Worm (Caenorhabditis elegans): ENCODE data around the gene F39E9.14.
"Not testable (repeated sequence)": the region's sequence is repeated elsewhere in the genome, so short reads cannot be mapped to it uniquely, and the experiment has no call there.

F39E9.14 gene

ce11 chrII:3290544-3290943, at the start of gene F39E9.14:
Gene F39E9.14, minus strand, starts transcription at chrII:3290644.
- not testable (repeated sequence) for TF ChIP-seq T22C8.4 (GFP tag; IDR thresholded peaks at IDR 0.05); cog-1 (tag; optimal IDR thresholded peaks at IDR 0.05); ref-1 (GFP tag; conservative IDR thresholded peaks at IDR 0.05)

- TF ChIP-seq flt-1 (GFP tag; IDR thresholded peaks at IDR 0.05) = no peak
- TF ChIP-seq tab-1 (GFP tag; IDR thresholded peaks at IDR 0.05) = no peak
- TF ChIP-seq ztf-23 (GFP tag; IDR thresholded peaks at IDR 0.05) = no peak
- TF ChIP-seq ztf-29 (GFP tag; IDR thresholded peaks at IDR 0.05) = no peak
- no peak for TF ChIP-seq klf-2 (GFP tag; conservative IDR thresholded peaks at IDR 0.05)
These were observed 48.1 kb upstream of the F39E9.14 start, which contains the start of gene F14D2.7 for ce11 chrII:3338556-3338955. Gene F14D2.7, minus strand, starts transcription at chrII:3338656.

ce11 chrII:3337039-3337438, 46.6 kb upstream of the F39E9.14 start, which contains the start of gene F14D2.19:
Gene F14D2.19, minus strand, starts transcription at chrII:3337139.
- TF ChIP-seq cog-1 (tag; optimal IDR thresholded peaks at IDR 0.05) = no peak
- no peak for TF ChIP-seq flt-1 (GFP tag; IDR thresholded peaks at IDR 0.05)
- no peak for TF ChIP-seq med-1 (GFP tag; optimal IDR thresholded peaks at IDR 0.05; ENCODE audit: insufficient read depth)
- TF ChIP-seq ztf-29 (GFP tag; IDR thresholded peaks at IDR 0.05) = no peak
- no peak for TF ChIP-seq ref-1 (GFP tag; conservative IDR thresholded peaks at IDR 0.05)

ce11 chrII:3332039-3332438, 41.6 kb upstream of the F39E9.14 start, which contains the start of gene irld-27:
Gene irld-27, plus strand, starts transcription at chrII:3332339.
- TF ChIP-seq cog-1 (tag; optimal IDR thresholded peaks at IDR 0.05) (no peak), T22C8.4 (GFP tag; IDR thresholded peaks at IDR 0.05) (no peak), ztf-29 (GFP tag; IDR thresholded peaks at IDR 0.05) (no peak), flt-1 (GFP tag; IDR thresholded peaks at IDR 0.05) (no peak), med-1 (GFP tag; optimal IDR thresholded peaks at IDR 0.05; ENCODE audit: insufficient read depth) (no peak), klf-2 (GFP tag; conservative IDR thresholded peaks at IDR 0.05) (no peak), ztf-23 (GFP tag; IDR thresholded peaks at IDR 0.05) (no peak), ref-1 (GFP tag; conservative IDR thresholded peaks at IDR 0.05) (no peak), tab-1 (GFP tag; IDR thresholded peaks at IDR 0.05) (no peak)

- TF ChIP-seq flt-1 (GFP tag; IDR thresholded peaks at IDR 0.05) = no peak
- no peak for TF ChIP-seq T22C8.4 (GFP tag; IDR thresholded peaks at IDR 0.05)
These were observed 36.7 kb upstream of the F39E9.14 start, which contains the start of gene Y46D2A.3 for ce11 chrII:3327104-3327503. Gene Y46D2A.3, minus strand, starts transcription at chrII:3327204.

ce11 chrII:3323179-3323578, 32.7 kb upstream of the F39E9.14 start, which contains the start of gene Y46D2A.2:
Gene Y46D2A.2, minus strand, starts transcription at chrII:3323279.
- TF ChIP-seq klf-2 (GFP tag; conservative IDR thresholded peaks at IDR 0.05) (no peak), ztf-29 (GFP tag; IDR thresholded peaks at IDR 0.05) (no peak), tab-1 (GFP tag; IDR thresholded peaks at IDR 0.05) (no peak), ztf-23 (GFP tag; IDR thresholded peaks at IDR 0.05) (no peak), T22C8.4 (GFP tag; IDR thresholded peaks at IDR 0.05) (no peak), ref-1 (GFP tag; conservative IDR thresholded peaks at IDR 0.05) (no peak), cog-1 (tag; optimal IDR thresholded peaks at IDR 0.05) (no peak), flt-1 (GFP tag; IDR thresholded peaks at IDR 0.05) (no peak), med-1 (GFP tag; optimal IDR thresholded peaks at IDR 0.05; ENCODE audit: insufficient read depth) (no peak)

ce11 chrII:3322257-3322656, 31.8 kb upstream of the F39E9.14 start, which contains the start of gene Y46D2A.1:
Gene Y46D2A.1, plus strand, starts transcription at chrII:3322557.
- TF ChIP-seq ref-1 (GFP tag; conservative IDR thresholded peaks at IDR 0.05) (no peak), klf-2 (GFP tag; conservative IDR thresholded peaks at IDR 0.05) (no peak), T22C8.4 (GFP tag; IDR thresholded peaks at IDR 0.05) (no peak), cog-1 (tag; optimal IDR thresholded peaks at IDR 0.05) (no peak), med-1 (GFP tag; optimal IDR thresholded peaks at IDR 0.05; ENCODE audit: insufficient read depth) (no peak), ztf-23 (GFP tag; IDR thresholded peaks at IDR 0.05) (no peak), ztf-29 (GFP tag; IDR thresholded peaks at IDR 0.05) (no peak), flt-1 (GFP tag; IDR thresholded peaks at IDR 0.05) (no peak), tab-1 (GFP tag; IDR thresholded peaks at IDR 0.05) (no peak)

ce11 chrII:3318839-3319238, 28.4 kb upstream of the F39E9.14 start:
- no peak for TF ChIP-seq tab-1 (GFP tag; IDR thresholded peaks at IDR 0.05)
- no peak for TF ChIP-seq med-1 (GFP tag; optimal IDR thresholded peaks at IDR 0.05; ENCODE audit: insufficient read depth)
- TF ChIP-seq cog-1 (tag; optimal IDR thresholded peaks at IDR 0.05) = no peak
- TF ChIP-seq T22C8.4 (GFP tag; IDR thresholded peaks at IDR 0.05) = no peak
- no peak for TF ChIP-seq ref-1 (GFP tag; conservative IDR thresholded peaks at IDR 0.05)
- TF ChIP-seq ztf-23 (GFP tag; IDR thresholded peaks at IDR 0.05) = no peak
- no peak for TF ChIP-seq ztf-29 (GFP tag; IDR thresholded peaks at IDR 0.05)
- TF ChIP-seq flt-1 (GFP tag; IDR thresholded peaks at IDR 0.05) = no peak
- no peak for TF ChIP-seq klf-2 (GFP tag; conservative IDR thresholded peaks at IDR 0.05)

- TF ChIP-seq T22C8.4 (GFP tag; IDR thresholded peaks at IDR 0.05) (no peak), ztf-29 (GFP tag; IDR thresholded peaks at IDR 0.05) (no peak), ref-1 (GFP tag; conservative IDR thresholded peaks at IDR 0.05) (no peak), cog-1 (tag; optimal IDR thresholded peaks at IDR 0.05) (no peak), klf-2 (GFP tag; conservative IDR thresholded peaks at IDR 0.05) (no peak), ztf-23 (GFP tag; IDR thresholded peaks at IDR 0.05) (no peak), tab-1 (GFP tag; IDR thresholded peaks at IDR 0.05) (no peak), flt-1 (GFP tag; IDR thresholded peaks at IDR 0.05) (no peak), med-1 (GFP tag; optimal IDR thresholded peaks at IDR 0.05; ENCODE audit: insufficient read depth) (no peak)
These were observed 23.0 kb upstream of the F39E9.14 start, which contains the start of gene F39E9.6 for ce11 chrII:3313442-3313841. Gene F39E9.6, minus strand, starts transcription at chrII:3313542.

ce11 chrII:3310957-3311657, 20.7 kb upstream of the F39E9.14 start:
- TF ChIP-seq T22C8.4 (GFP tag; IDR thresholded peaks at IDR 0.05) (peak; percentile 48), med-1 (GFP tag; optimal IDR thresholded peaks at IDR 0.05; ENCODE audit: insufficient read depth) (no peak)

Measured in whole organism, midembryonic.